Worm (Caenorhabditis elegans) whole organism, young adult: ENCODE data around the gene C26H9A.4.
"Not testable (repeated sequence)": the region's sequence is repeated elsewhere in the genome, so short reads cannot be mapped to it uniquely, and the experiment has no call there.

Experiments
- D2030.7 ChIP-seq: fragments of 200-800 bp; sonication (Bioruptor generic); IDR thresholded peaks from 2 replicates; pipeline ENCODE4 v1.3.6; 2022; ENCODE audit warnings: missing genetic modification reagents, missing genetic modification characterization, missing compliant biosample characterization
- F22D6.2 ChIP-seq: sonication (generic microtip); optimal IDR thresholded peaks from 2 replicates; lab custom pipeline; 2016; ENCODE audit warnings: mild to moderate bottlenecking, missing genetic modification characterization, missing compliant biosample characterization
- F23B12.7 ChIP-seq: sonication (generic microtip); optimal IDR thresholded peaks from 2 replicates; lab custom pipeline; 2017; ENCODE audit warnings: missing genetic modification characterization, mild to moderate bottlenecking, missing compliant biosample characterization, antibody characterized with exemption, moderate library complexity; ENCODE audit not compliant: insufficient read depth
- F33H1.4 ChIP-seq: fragments of 200-800 bp; sonication (Bioruptor generic); IDR thresholded peaks from 2 replicates; pipeline ENCODE4 v1.3.6; 2022; ENCODE audit warnings: missing genetic modification reagents, missing genetic modification characterization, missing compliant biosample characterization
- F37B4.10 ChIP-seq: fragments of 200-800 bp; sonication (Bioruptor generic); IDR thresholded peaks from 2 replicates; pipeline ENCODE4 v1.3.6; 2022; ENCODE audit warnings: missing genetic modification characterization, missing compliant biosample characterization
- F55B11.4 ChIP-seq: sonication (generic microtip); optimal IDR thresholded peaks from 2 replicates; lab custom pipeline; 2016; ENCODE audit warnings: missing compliant biosample characterization, missing genetic modification characterization, borderline replicate concordance; ENCODE audit not compliant: insufficient read depth
- T26A5.8 ChIP-seq: sonication (generic microtip); optimal IDR thresholded peaks from 2 replicates; lab custom pipeline; 2016; ENCODE audit warnings: missing genetic modification characterization, missing compliant biosample characterization
- Y53F4B.3 ChIP-seq: fragments of 200-800 bp; sonication (Bioruptor generic); IDR thresholded peaks from 2 replicates; pipeline ENCODE4 v1.3.6; 2022; ENCODE audit warnings: missing genetic modification reagents, missing genetic modification characterization, missing compliant biosample characterization
- Y53G8AR.9 ChIP-seq: fragments of 200-800 bp; sonication (Bioruptor generic); conservative IDR thresholded peaks from 2 replicates; pipeline ENCODE4 v1.3.6; 2022; ENCODE audit warnings: missing genetic modification reagents, missing genetic modification characterization, missing compliant biosample characterization
- Y56A3A.18 ChIP-seq: fragments of 200-800 bp; sonication (Bioruptor generic); IDR thresholded peaks from 2 replicates; pipeline ENCODE4 v1.3.6; 2022; ENCODE audit warnings: missing genetic modification reagents, missing genetic modification characterization, missing compliant biosample characterization
- akir-1 ChIP-seq: fragments of 200-800 bp; sonication (Bioruptor generic); optimal IDR thresholded peaks from 2 replicates; lab custom pipeline; 2018; ENCODE audit warnings: mild to moderate bottlenecking, missing genetic modification characterization, moderate library complexity, missing compliant biosample characterization
- aptf-3 ChIP-seq: fragments of 200-800 bp; sonication (Bioruptor generic); IDR thresholded peaks from 2 replicates; pipeline ENCODE4 v1.3.6; 2022; ENCODE audit warnings: missing genetic modification characterization, missing compliant biosample characterization
- atf-7 ChIP-seq: sonication (generic microtip); optimal IDR thresholded peaks from 2 replicates; lab custom pipeline; 2017; ENCODE audit warnings: mild to moderate bottlenecking, missing genetic modification characterization, missing compliant biosample characterization
- attf-3 ChIP-seq: fragments of 200-800 bp; sonication (Bioruptor generic); conservative IDR thresholded peaks from 2 replicates; pipeline ENCODE4 v1.3.6; 2022; ENCODE audit warnings: missing genetic modification reagents, missing genetic modification characterization, missing compliant biosample characterization
- ccch-3 ChIP-seq: fragments of 200-800 bp; sonication (Bioruptor generic); optimal IDR thresholded peaks from 2 replicates; lab custom pipeline; 2018; ENCODE audit warnings: mild to moderate bottlenecking, missing genetic modification characterization, missing compliant biosample characterization
- ceh-100 ChIP-seq: fragments of 200-800 bp; sonication (Bioruptor generic); IDR thresholded peaks from 2 replicates; pipeline ENCODE4 v1.3.6; 2022; ENCODE audit warnings: missing genetic modification reagents, missing genetic modification characterization, missing compliant biosample characterization
- ceh-91 ChIP-seq: fragments of 200-800 bp; sonication (Bioruptor generic); IDR thresholded peaks from 2 replicates; pipeline ENCODE4 v1.3.6; 2022; ENCODE audit warnings: missing genetic modification reagents, missing genetic modification characterization, missing compliant biosample characterization
- chd-7 ChIP-seq: sonication (generic microtip); optimal IDR thresholded peaks from 2 replicates; lab custom pipeline; 2016; ENCODE audit warnings: mild to moderate bottlenecking, missing genetic modification characterization, moderate library complexity, missing compliant biosample characterization
- dox-1 ChIP-seq: fragments of 200-800 bp; sonication (Bioruptor generic); IDR thresholded peaks from 2 replicates; pipeline ENCODE4 v1.3.6; 2022; ENCODE audit warnings: missing genetic modification reagents, missing genetic modification characterization, missing compliant biosample characterization
- dpl-1 ChIP-seq: fragments of 150-350 bp; optimal IDR thresholded peaks from 2 replicates; lab custom pipeline; 2014; ENCODE audit warnings: missing biosample characterization, missing genetic modification reagents, missing genetic modification characterization
- ets-4 ChIP-seq: fragments of 200-800 bp; sonication (Bioruptor generic); optimal IDR thresholded peaks from 2 replicates; lab custom pipeline; 2018; ENCODE audit warnings: mild to moderate bottlenecking, missing genetic modification characterization, missing compliant biosample characterization
- hmg-1.2 ChIP-seq: fragments of 200-800 bp; sonication (Bioruptor generic); IDR thresholded peaks from 2 replicates; pipeline ENCODE4 v1.3.6; 2022; ENCODE audit warnings: missing genetic modification reagents, missing genetic modification characterization, missing compliant biosample characterization
- hmg-20 ChIP-seq: fragments of 200-800 bp; sonication (Bioruptor generic); IDR thresholded peaks from 2 replicates; pipeline ENCODE4 v1.3.6; 2022; ENCODE audit warnings: missing genetic modification reagents, missing genetic modification characterization, missing compliant biosample characterization
- hrde-1 ChIP-seq: sonication (generic microtip); optimal IDR thresholded peaks from 2 replicates; lab custom pipeline; 2016; ENCODE audit warnings: missing genetic modification characterization, mild to moderate bottlenecking, missing compliant biosample characterization, moderate library complexity, missing genotype, missing genetic modification reagents, borderline replicate concordance
- lin-26 ChIP-seq: fragments of 200-800 bp; sonication (Bioruptor generic); IDR thresholded peaks from 2 replicates; pipeline ENCODE4 v1.3.6; 2022; ENCODE audit warnings: missing genetic modification reagents, missing genetic modification characterization, missing compliant biosample characterization
- lin-40 ChIP-seq: sonication (generic microtip); optimal IDR thresholded peaks from 2 replicates; lab custom pipeline; 2016; ENCODE audit warnings: missing genetic modification characterization, mild to moderate bottlenecking, missing compliant biosample characterization, missing genotype, missing genetic modification reagents
- lir-1 ChIP-seq: fragments of 200-800 bp; sonication (Bioruptor generic); conservative IDR thresholded peaks from 2 replicates; pipeline ENCODE4 v1.3.6; 2022; ENCODE audit warnings: missing genetic modification reagents, missing genetic modification characterization, missing compliant biosample characterization
- lsl-1 ChIP-seq: fragments of 200-800 bp; sonication (Bioruptor generic); optimal IDR thresholded peaks from 2 replicates; lab custom pipeline; 2018; ENCODE audit warnings: mild to moderate bottlenecking, missing genetic modification characterization, moderate library complexity, missing compliant biosample characterization
- madf-10 ChIP-seq: sonication (generic microtip); optimal IDR thresholded peaks from 2 replicates; lab custom pipeline; 2016; ENCODE audit warnings: mild to moderate bottlenecking, missing genetic modification characterization, missing compliant biosample characterization
- madf-6 ChIP-seq: fragments of 200-800 bp; sonication (Bioruptor generic); IDR thresholded peaks from 2 replicates; pipeline ENCODE4 v1.3.6; 2022; ENCODE audit warnings: missing genetic modification reagents, missing genetic modification characterization, missing compliant biosample characterization
- madf-8 ChIP-seq: fragments of 200-800 bp; sonication (Bioruptor generic); conservative IDR thresholded peaks from 2 replicates; pipeline ENCODE4 v1.3.6; 2022; ENCODE audit warnings: missing genetic modification reagents, missing genetic modification characterization, missing compliant biosample characterization
- mxl-1 ChIP-seq: sonication (generic microtip); optimal IDR thresholded peaks from 2 replicates; lab custom pipeline; 2016; ENCODE audit warnings: missing genetic modification characterization, missing compliant biosample characterization
- nfyb-1 ChIP-seq: fragments of 200-800 bp; sonication (Bioruptor generic); IDR thresholded peaks from 2 replicates; pipeline ENCODE4 v1.3.6; 2022; ENCODE audit warnings: missing genetic modification reagents, missing genetic modification characterization, missing compliant biosample characterization
- pbrm-1 ChIP-seq: fragments of 200-800 bp; sonication (Bioruptor generic); IDR thresholded peaks from 2 replicates; pipeline ENCODE4 v1.3.6; 2022; ENCODE audit warnings: missing genetic modification reagents, missing genetic modification characterization, missing compliant biosample characterization
- snpc-3.4 ChIP-seq: sonication (generic microtip); optimal IDR thresholded peaks from 2 replicates; lab custom pipeline; 2017; ENCODE audit warnings: missing genetic modification characterization, mild to moderate bottlenecking, missing compliant biosample characterization, antibody characterized with exemption, moderate library complexity, missing genotype, missing genetic modification reagents
- unc-130 ChIP-seq: sonication (generic microtip); optimal IDR thresholded peaks from 2 replicates; lab custom pipeline; 2016; ENCODE audit warnings: missing genetic modification reagents, missing genetic modification characterization, missing compliant biosample characterization
- unc-62 ChIP-seq: fragments of 150-350 bp; optimal IDR thresholded peaks from 2 replicates; lab custom pipeline; 2014; ENCODE audit warnings: missing biosample characterization, missing genetic modification reagents, missing genetic modification characterization
- xnd-1 ChIP-seq: sonication (generic microtip); optimal IDR thresholded peaks from 2 replicates; lab custom pipeline; 2016; ENCODE audit warnings: missing genotype, missing genetic modification reagents, missing genetic modification characterization, missing compliant biosample characterization
- zfh-2 ChIP-seq: fragments of 200-800 bp; sonication (Bioruptor generic); conservative IDR thresholded peaks from 2 replicates; pipeline ENCODE4 v1.3.6; 2022; ENCODE audit warnings: missing genetic modification reagents, missing genetic modification characterization, missing compliant biosample characterization
- ztf-22 ChIP-seq: fragments of 200-800 bp; sonication (Bioruptor generic); optimal IDR thresholded peaks from 2 replicates; lab custom pipeline; 2018; ENCODE audit warnings: mild to moderate bottlenecking, missing genetic modification characterization, moderate library complexity, missing compliant biosample characterization
- ztf-25 ChIP-seq: fragments of 200-800 bp; sonication (Bioruptor generic); IDR thresholded peaks from 2 replicates; pipeline ENCODE4 v1.3.6; 2022; ENCODE audit warnings: missing genetic modification reagents, missing genetic modification characterization, missing compliant biosample characterization

Gene C26H9A.4

ce11 chrIV:12633825-12634224 is 19.4 kb upstream of the C26H9A.4 start:
- TF ChIP-seq dox-1 (no peak), ztf-22 (no peak), lir-1 (no peak), chd-7 (tag; lab: Kevin White, UChicago) (no peak), attf-3 (GFP tag; lab: Robert Waterston, UW) (no peak), ceh-100 (GFP tag; lab: Robert Waterston, UW) (no peak), hrde-1 (tag; lab: Kevin White, UChicago) (no peak), aptf-3 (GFP tag; lab: Robert Waterston, UW) (no peak), zfh-2 (GFP tag; lab: Robert Waterston, UW) (no peak)

ce11 chrIV:12637340-12637739 is 15.9 kb upstream of the C26H9A.4 start:
- no peak for TF ChIP-seq Y53G8AR.9 (GFP tag; lab: Robert Waterston, UW)
- no peak for TF ChIP-seq T26A5.8 (tag; lab: Kevin White, UChicago)
- TF ChIP-seq Y56A3A.18, result no peak

ce11 chrIV:12639311-12639710 is 13.9 kb upstream of the C26H9A.4 start, which contains the start of gene C26H9A.3:
TSS of gene C26H9A.3 (minus strand) at chrIV:12639411.
- TF ChIP-seq F23B12.7, hmg-20, pbrm-1: not testable (repeated sequence)

- TF ChIP-seq mxl-1 (tag; lab: Kevin White, UChicago), result no peak
- no peak for TF ChIP-seq unc-130 (GFP tag; lab: Kevin White, UChicago)
- TF ChIP-seq madf-6, result peak; percentile 36
- no peak for TF ChIP-seq dpl-1
- peak; percentile 69 for TF ChIP-seq lsl-1
- peak; percentile 8 for TF ChIP-seq snpc-3.4 (tag; lab: Kevin White, UChicago)
- TF ChIP-seq madf-10 (tag; lab: Kevin White, UChicago), result no peak
- TF ChIP-seq madf-8, result peak; percentile 71
- TF ChIP-seq F55B11.4 (tag; lab: Kevin White, UChicago), result no peak
- no peak for TF ChIP-seq ets-4 (GFP tag; lab: Kevin White, UChicago)
Measured at ce11 chrIV:12640137-12640536, 13.1 kb upstream of the C26H9A.4 start, which contains the start of gene vha-7. TSS of gene vha-7 (plus strand) at chrIV:12640462.

ce11 chrIV:12640875-12641860 is 12.0 kb upstream of the C26H9A.4 start:
- TF ChIP-seq madf-10 (tag; lab: Kevin White, UChicago) (no peak), ztf-25 (GFP tag; lab: Robert Waterston, UW) (no peak), unc-62 (no peak), F22D6.2 (tag; lab: Kevin White, UChicago) (no peak), F37B4.10 (GFP tag; lab: Robert Waterston, UW) (no peak), ceh-91 (GFP tag; lab: Robert Waterston, UW) (no peak), dpl-1 (no peak), nfyb-1 (GFP tag; lab: Robert Waterston, UW) (no peak), ccch-3 (no peak), F33H1.4 (GFP tag; lab: Robert Waterston, UW) (no peak), lin-26 (no peak), madf-6 (no peak), akir-1 (GFP tag; lab: Kevin White, UChicago) (no peak), atf-7 (tag; lab: Kevin White, UChicago) (no peak), xnd-1 (no peak), Y53F4B.3 (GFP tag; lab: Robert Waterston, UW) (no peak), lin-40 (tag; lab: Kevin White, UChicago) (no peak), hmg-1.2 (GFP tag; lab: Robert Waterston, UW) (no peak), D2030.7 (GFP tag; lab: Robert Waterston, UW) (no peak)
